Worm (Caenorhabditis elegans) whole organism, L4/young adult: ENCODE results near the gene F54B8.1.

Source experiments
- W03F9.2 ChIP-seq: fragments of 150-350 bp; optimal IDR thresholded peaks from 2 replicates; lab custom pipeline; 2014; ENCODE audit warnings: missing biosample characterization, missing genetic modification characterization
- dao-5 ChIP-seq: sonication (generic microtip); optimal IDR thresholded peaks from 2 replicates; lab custom pipeline; 2016; ENCODE audit warnings: missing genotype, missing genetic modification characterization, moderate library complexity, missing compliant biosample characterization
- him-1 ChIP-seq: sonication (generic microtip); optimal IDR thresholded peaks from 2 replicates; lab custom pipeline; 2016; ENCODE audit warnings: missing genotype, missing genetic modification reagents, missing genetic modification characterization, missing compliant biosample characterization

- TF ChIP-seq dao-5 (tag; lab: Kevin White, UChicago) (no peak), W03F9.2 (no peak), him-1 (no peak)
These were observed 31.3 kb upstream of the F54B8.1 start, which contains the start of the genes nhr-285 and irld-52 for ce11 chrV:15779128-15779729.
